Fruit fly (Drosophila melanogaster) whole organism, embryonic: ENCODE data around the gene Sap30.

ENCODE experiments used
- Asciz ChIP-seq: fragments of 200-800 bp; sonication (Bioruptor generic); optimal IDR thresholded peaks from 2 replicates; lab custom pipeline; 2017; ENCODE audit warnings: missing biosample characterization, mild to moderate bottlenecking, missing genetic modification characterization, missing genetic modification reagents
- Bteb2 ChIP-seq: fragments of 200-800 bp; sonication (Bioruptor generic); optimal IDR thresholded peaks from 2 replicates; lab custom pipeline; 2016; ENCODE audit warnings: missing biosample characterization, missing genetic modification characterization
- CG10431 ChIP-seq: fragments of 200-800 bp; sonication (Bioruptor generic); optimal IDR thresholded peaks from 3 replicates; lab custom pipeline; 2018; ENCODE audit warnings: missing biosample characterization, mild to moderate bottlenecking, missing genetic modification characterization
- CG11398 ChIP-seq: fragments of 200-800 bp; sonication (Bioruptor generic); optimal IDR thresholded peaks from 2 replicates; lab custom pipeline; 2016; ENCODE audit warnings: missing biosample characterization, missing genetic modification characterization
- CG11560 ChIP-seq: fragments of 200-800 bp; sonication (Bioruptor generic); IDR thresholded peaks from 3 replicates; pipeline ENCODE4 v1.3.6; 2022; ENCODE audit warnings: missing biosample characterization, missing genetic modification characterization
- CG12071 ChIP-seq: fragments of 200-800 bp; sonication (Bioruptor generic); optimal IDR thresholded peaks from 3 replicates; lab custom pipeline; 2018; ENCODE audit warnings: missing biosample characterization, mild to moderate bottlenecking, missing genetic modification characterization
- CG13123 ChIP-seq: fragments of 200-800 bp; sonication (Bioruptor generic); optimal IDR thresholded peaks from 2 replicates; lab custom pipeline; 2016; ENCODE audit warnings: missing biosample characterization, missing genetic modification characterization
- CG13775 ChIP-seq: fragments of 200-800 bp; sonication (Bioruptor generic); optimal IDR thresholded peaks from 3 replicates; lab custom pipeline; 2017; ENCODE audit warnings: missing biosample characterization, mild to moderate bottlenecking, missing genetic modification characterization
- CG14050 ChIP-seq: fragments of 200-800 bp; sonication (Bioruptor generic); IDR thresholded peaks from 3 replicates; pipeline ENCODE4 v1.3.6; 2022; ENCODE audit warnings: missing biosample characterization, missing genetic modification characterization
- CG15514 ChIP-seq: fragments of 200-800 bp; sonication (Bioruptor generic); optimal IDR thresholded peaks from 3 replicates; lab custom pipeline; 2017; ENCODE audit warnings: missing biosample characterization, missing genetic modification characterization, mild to moderate bottlenecking, moderate library complexity, missing genetic modification reagents
- CG16863 ChIP-seq: fragments of 200-800 bp; sonication (Bioruptor generic); optimal IDR thresholded peaks from 3 replicates; lab custom pipeline; 2016; ENCODE audit warnings: missing biosample characterization, missing genetic modification characterization
- CG17361 ChIP-seq: fragments of 200-800 bp; sonication (Bioruptor generic); IDR thresholded peaks from 3 replicates; pipeline ENCODE4 v1.3.6; 2022; ENCODE audit warnings: missing biosample characterization, missing genetic modification characterization
- CG31388 ChIP-seq: fragments of 200-800 bp; sonication (Bioruptor generic); optimal IDR thresholded peaks from 2 replicates; lab custom pipeline; 2016; ENCODE audit warnings: missing biosample characterization, missing genetic modification characterization
- CG4328 ChIP-seq: fragments of 200-800 bp; sonication (Bioruptor generic); optimal IDR thresholded peaks from 3 replicates; lab custom pipeline; 2017; ENCODE audit warnings: missing biosample characterization, missing genetic modification reagents, missing genetic modification characterization
- CG4360 ChIP-seq: fragments of 200-800 bp; sonication (Bioruptor generic); IDR thresholded peaks from 2 replicates; pipeline ENCODE4 v1.3.6; 2022; ENCODE audit warnings: missing biosample characterization, missing genetic modification characterization
- CG4707 ChIP-seq: fragments of 200-800 bp; sonication (Bioruptor generic); optimal IDR thresholded peaks from 2 replicates; lab custom pipeline; 2018; ENCODE audit warnings: missing biosample characterization, mild to moderate bottlenecking, missing genetic modification characterization, moderate library complexity
- CG6689 ChIP-seq: fragments of 200-800 bp; sonication (Bioruptor generic); IDR thresholded peaks from 2 replicates; pipeline ENCODE4 v1.3.6; 2022; ENCODE audit warnings: missing biosample characterization, missing genetic modification characterization
- CG6813 ChIP-seq: fragments of 200-800 bp; sonication (Bioruptor generic); optimal IDR thresholded peaks from 2 replicates; lab custom pipeline; 2017; ENCODE audit warnings: missing biosample characterization, missing genetic modification characterization, mild to moderate bottlenecking, moderate library complexity, missing genetic modification reagents
- CG6854 ChIP-seq: fragments of 200-800 bp; sonication (Bioruptor generic); optimal IDR thresholded peaks from 3 replicates; lab custom pipeline; 2017; ENCODE audit warnings: missing biosample characterization, mild to moderate bottlenecking, missing genetic modification characterization
- CG7357 ChIP-seq: fragments of 200-800 bp; sonication (Bioruptor generic); IDR thresholded peaks from 3 replicates; pipeline ENCODE4 v1.3.6; 2022; ENCODE audit warnings: missing biosample characterization, missing genetic modification characterization
- CG7839 ChIP-seq: fragments of 200-800 bp; sonication (Bioruptor generic); optimal IDR thresholded peaks from 3 replicates; lab custom pipeline; 2018; ENCODE audit warnings: missing biosample characterization, mild to moderate bottlenecking, missing genetic modification characterization, moderate library complexity
- CG8359 ChIP-seq: fragments of 200-800 bp; sonication (Bioruptor generic); optimal IDR thresholded peaks from 2 replicates; lab custom pipeline; 2017; ENCODE audit warnings: missing biosample characterization, mild to moderate bottlenecking, missing genetic modification characterization, borderline replicate concordance
- CHES-1-like ChIP-seq: fragments of 200-800 bp; sonication (Bioruptor generic); optimal IDR thresholded peaks from 2 replicates; lab custom pipeline; 2016; ENCODE audit warnings: missing biosample characterization, missing genetic modification characterization
- CTCF ChIP-seq: fragments of 200-800 bp; sonication (Bioruptor generic); optimal IDR thresholded peaks from 2 replicates; lab custom pipeline; 2017; ENCODE audit warnings: missing biosample characterization, mild to moderate bottlenecking, missing genetic modification characterization, moderate library complexity
- Dll ChIP-seq: fragments of 200-800 bp; sonication (Bioruptor generic); IDR thresholded peaks from 4 replicates; pipeline ENCODE4 v1.3.6; 2022; ENCODE audit warnings: missing biosample characterization, missing genetic modification characterization; ENCODE audit not compliant: partially characterized antibody
- Dref ChIP-seq: fragments of 200-800 bp; sonication (Bioruptor generic); IDR thresholded peaks from 2 replicates; pipeline ENCODE4 v1.3.6; 2022; ENCODE audit warnings: missing biosample characterization, missing genetic modification characterization
- Drgx ChIP-seq: fragments of 200-800 bp; sonication (Bioruptor generic); IDR thresholded peaks from 2 replicates; pipeline ENCODE4 v1.3.6; 2022; ENCODE audit warnings: missing biosample characterization, missing genetic modification characterization
- GATAe ChIP-seq: fragments of 200-800 bp; sonication (Bioruptor generic); conservative IDR thresholded peaks from 2 replicates; pipeline ENCODE4 v1.3.6; 2022; ENCODE audit warnings: missing biosample characterization, missing genetic modification characterization
- Med ChIP-seq: fragments of 200-800 bp; sonication (Bioruptor generic); peaks from one replicate; lab custom pipeline; 2016; ENCODE audit warnings: missing biosample characterization, missing genetic modification characterization, mild to moderate bottlenecking, inconsistent platforms, moderate library complexity
- Meics ChIP-seq: fragments of 200-800 bp; sonication (Bioruptor generic); optimal IDR thresholded peaks from 2 replicates; lab custom pipeline; 2017; ENCODE audit warnings: missing biosample characterization, mild to moderate bottlenecking, missing genetic modification characterization
- Sox102F ChIP-seq: fragments of 200-800 bp; sonication (Bioruptor generic); optimal IDR thresholded peaks from 2 replicates; lab custom pipeline; 2018; ENCODE audit warnings: missing biosample characterization, mild to moderate bottlenecking, missing genetic modification characterization, moderate library complexity
- Sry-β ChIP-seq: fragments of 200-800 bp; sonication (Bioruptor generic); optimal IDR thresholded peaks from 2 replicates; lab custom pipeline; 2018; ENCODE audit warnings: missing biosample characterization, mild to moderate bottlenecking, missing genetic modification characterization, moderate library complexity
- al ChIP-seq: fragments of 200-800 bp; sonication (Bioruptor generic); IDR thresholded peaks from 2 replicates; pipeline ENCODE4 v1.3.6; 2022; ENCODE audit warnings: missing biosample characterization, missing genetic modification characterization
- ase ChIP-seq: fragments of 200-800 bp; sonication (Bioruptor generic); IDR thresholded peaks from 3 replicates; pipeline ENCODE4 v1.3.6; 2022; ENCODE audit warnings: missing biosample characterization, missing genetic modification characterization
- cg ChIP-seq: fragments of 200-800 bp; sonication (Bioruptor generic); optimal IDR thresholded peaks from 3 replicates; lab custom pipeline; 2019; ENCODE audit warnings: missing biosample characterization, mild to moderate bottlenecking, missing genetic modification characterization, moderate library complexity
- dimm ChIP-seq: fragments of 200-800 bp; sonication (Bioruptor generic); IDR thresholded peaks from 2 replicates; pipeline ENCODE4 v1.3.6; 2022; ENCODE audit warnings: missing biosample characterization, missing genetic modification characterization
- disco-r ChIP-seq: fragments of 200-800 bp; sonication (Bioruptor generic); optimal IDR thresholded peaks from 2 replicates; lab custom pipeline; 2016; ENCODE audit warnings: missing biosample characterization, missing genetic modification characterization
- dysf ChIP-seq: fragments of 200-800 bp; sonication (Bioruptor generic); IDR thresholded peaks from 3 replicates; pipeline ENCODE4 v1.3.6; 2022; ENCODE audit warnings: missing biosample characterization, missing genetic modification characterization
- gsb-n ChIP-seq: fragments of 200-800 bp; sonication (Bioruptor generic); optimal IDR thresholded peaks from 3 replicates; lab custom pipeline; 2018; ENCODE audit warnings: missing biosample characterization, mild to moderate bottlenecking, missing genetic modification characterization
- inv ChIP-seq: fragments of 200-800 bp; sonication (Bioruptor generic); IDR thresholded peaks from 2 replicates; pipeline ENCODE4 v1.3.6; 2022; ENCODE audit warnings: missing biosample characterization, missing genetic modification characterization; ENCODE audit not compliant: partially characterized antibody
- jumu ChIP-seq: fragments of 200-800 bp; sonication (Bioruptor generic); optimal IDR thresholded peaks from 3 replicates; lab custom pipeline; 2016; ENCODE audit warnings: missing biosample characterization, missing genetic modification characterization
- lbe ChIP-seq: fragments of 200-800 bp; sonication (Bioruptor generic); optimal IDR thresholded peaks from 2 replicates; lab custom pipeline; 2016; ENCODE audit warnings: missing biosample characterization, mild to moderate bottlenecking, missing genetic modification characterization
- mld ChIP-seq: fragments of 200-800 bp; sonication (Bioruptor generic); IDR thresholded peaks from 3 replicates; pipeline ENCODE4 v1.3.6; 2022; ENCODE audit warnings: missing biosample characterization, missing genetic modification characterization; ENCODE audit not compliant: partially characterized antibody
- row ChIP-seq: fragments of 200-800 bp; sonication (Bioruptor generic); IDR thresholded peaks from 3 replicates; pipeline ENCODE4 v1.3.6; 2022; ENCODE audit warnings: missing biosample characterization, missing genetic modification characterization
- run ChIP-seq: fragments of 200-800 bp; sonication (Bioruptor generic); optimal IDR thresholded peaks from 3 replicates; lab custom pipeline; 2018; ENCODE audit warnings: missing biosample characterization, mild to moderate bottlenecking, missing genetic modification characterization
- seq ChIP-seq: fragments of 200-800 bp; sonication (Bioruptor generic); IDR thresholded peaks from 2 replicates; pipeline ENCODE4 v1.3.6; 2022; ENCODE audit warnings: missing biosample characterization, missing genetic modification characterization
- tin ChIP-seq: fragments of 200-800 bp; sonication (Bioruptor generic); optimal IDR thresholded peaks from 3 replicates; lab custom pipeline; 2016; ENCODE audit warnings: missing biosample characterization, missing genetic modification characterization
- tll ChIP-seq, 2 experiments: fragments of 200-800 bp in 1 of 2; fragments of >200 bp in 1 of 2; sonication (Bioruptor generic) in 1 of 2; optimal IDR thresholded peaks; 2 replicates each; lab custom pipeline; 2017 to 2019; ENCODE audit warnings: missing biosample characterization in 2 of 2, missing genetic modification characterization in 2 of 2, mild to moderate bottlenecking in 1 of 2, moderate library complexity in 1 of 2
- vnd ChIP-seq: fragments of 200-800 bp; sonication (Bioruptor generic); IDR thresholded peaks from 3 replicates; pipeline ENCODE4 v1.3.6; 2022; ENCODE audit warnings: missing biosample characterization, missing genetic modification characterization; ENCODE audit not compliant: partially characterized antibody

The Sap30 gene

dm6 chrX:16750712-16751578 lies 36.1 kb upstream of the Sap30 start (continued):
- TF ChIP-seq CG7839 = peak; percentile 83
- no peak for TF ChIP-seq inv
- TF ChIP-seq Med (GFP tag; lab: Kevin White, UChicago) = peak; percentile 85
- TF ChIP-seq CG15514 (GFP tag; lab: Kevin White, UChicago) = peak; percentile 28
- TF ChIP-seq CG31388 (GFP tag; lab: Kevin White, UChicago) = no peak
- peak; percentile 44; the same call in 2 of the 3 replicates for TF ChIP-seq CG7357
- peak; percentile 48 for TF ChIP-seq run
- TF ChIP-seq gsb-n (tag; lab: Kevin White, UChicago) = peak; percentile 73
- peak; percentile 67 for TF ChIP-seq lbe (GFP tag; lab: Kevin White, UChicago)
- TF ChIP-seq tll (GFP tag; optimal IDR thresholded peaks at IDR 0.05; lab: Kevin White, UChicago) = no peak
- TF ChIP-seq Bteb2 (GFP tag; lab: Kevin White, UChicago) = peak; percentile 13
- TF ChIP-seq tin (GFP tag; lab: Kevin White, UChicago) = peak; percentile 59
- peak; percentile 86 for TF ChIP-seq Drgx (GFP tag; lab: Robert Waterston, UW)
- TF ChIP-seq CG10431 (GFP tag; lab: Kevin White, UChicago) = peak; percentile 27
- TF ChIP-seq CG17361 = peak; percentile 79
- no peak for TF ChIP-seq CG16863 (GFP tag; lab: Kevin White, UChicago)
- TF ChIP-seq CG6689 (GFP tag; lab: Robert Waterston, UW) = peak; percentile 75
- peak; percentile 79 for TF ChIP-seq row (GFP tag; lab: Robert Waterston, UW)
- TF ChIP-seq dimm (GFP tag; lab: Robert Waterston, UW) = 0 out of 2 replicates have a peak, but pooled peaks have one; percentile 8
- TF ChIP-seq GATAe (GFP tag; lab: Robert Waterston, UW) = no peak
- peak; percentile 70 for TF ChIP-seq CG13775 (GFP tag; lab: Kevin White, UChicago)
- TF ChIP-seq al = no peak
- no peak for TF ChIP-seq Dref (GFP tag; lab: Robert Waterston, UW)
- TF ChIP-seq cg (GFP tag; lab: Kevin White, UChicago) = peak; percentile 80
- peak; percentile 50 for TF ChIP-seq CG6854 (GFP tag; lab: Kevin White, UChicago)
- no peak for TF ChIP-seq CG13123 (GFP tag; lab: Kevin White, UChicago)
- TF ChIP-seq mld (GFP tag; lab: Robert Waterston, UW) = no peak
- TF ChIP-seq seq (GFP tag; lab: Robert Waterston, UW) = peak; percentile 68
- no peak for TF ChIP-seq Dll (GFP tag; lab: Robert Waterston, UW)
- peak; percentile 74 for TF ChIP-seq Meics (GFP tag; lab: Kevin White, UChicago)
- TF ChIP-seq CHES-1-like (GFP tag; lab: Kevin White, UChicago) = no peak
- peak; percentile 69 for TF ChIP-seq CG4328 (GFP tag; lab: Kevin White, UChicago)
- peak; percentile 42; the same call in 1 of the 3 replicates for TF ChIP-seq CG14050 (GFP tag; lab: Robert Waterston, UW)
- no peak for TF ChIP-seq CTCF (GFP tag; lab: Kevin White, UChicago)
- TF ChIP-seq disco-r (GFP tag; lab: Kevin White, UChicago) = no peak
- TF ChIP-seq CG8359 (GFP tag; lab: Kevin White, UChicago) = peak; percentile 47
- no peak for TF ChIP-seq ase (GFP tag; lab: Robert Waterston, UW)
- no peak for TF ChIP-seq Sry-β (GFP tag; lab: Kevin White, UChicago)
- no peak for TF ChIP-seq CG11398 (GFP tag; lab: Kevin White, UChicago)
- TF ChIP-seq vnd (GFP tag; lab: Robert Waterston, UW) = no peak
- TF ChIP-seq CG12071 (GFP tag; lab: Kevin White, UChicago) = peak; percentile 40
- peak; percentile 66 for TF ChIP-seq Asciz (GFP tag; lab: Kevin White, UChicago)
- TF ChIP-seq CG6813 (GFP tag; lab: Kevin White, UChicago) = peak; percentile 63
- TF ChIP-seq Sox102F (GFP tag; lab: Kevin White, UChicago) = peak; percentile 71
- TF ChIP-seq jumu (GFP tag; lab: Kevin White, UChicago) = no peak
- TF ChIP-seq CG4360 = peak; percentile 91
- TF ChIP-seq CG11560 = no peak
- TF ChIP-seq dysf (GFP tag; lab: Robert Waterston, UW) = peak; percentile 74; the same call in 2 of the 3 replicates
- peak; percentile 5 for TF ChIP-seq CG4707
